Fruit fly (Drosophila melanogaster) S2 (cell line): ENCODE data around the gene Rab40.

ENCODE experiments used
- CG8478 ChIP-seq: fragments of >200 bp; optimal IDR thresholded peaks from 2 replicates; lab custom pipeline; 2018
- CTCF ChIP-seq, 2 experiments: fragments of >200 bp; optimal IDR thresholded peaks; 2 replicates each; lab custom pipeline; 2018

Rab40 gene

dm6 chrX:12431924-12432323 lies 31.0 kb downstream of the Rab40 start, which contains the start of gene Pkcdelta:
Pkcdelta (plus strand) TSS chrX:12432224.
- TF ChIP-seq CG8478 (lab: Kevin White, UChicago) (no peak), CTCF (optimal IDR thresholded peaks at IDR 0.05; lab: Kevin White, UChicago) (no peak)

DNA sequence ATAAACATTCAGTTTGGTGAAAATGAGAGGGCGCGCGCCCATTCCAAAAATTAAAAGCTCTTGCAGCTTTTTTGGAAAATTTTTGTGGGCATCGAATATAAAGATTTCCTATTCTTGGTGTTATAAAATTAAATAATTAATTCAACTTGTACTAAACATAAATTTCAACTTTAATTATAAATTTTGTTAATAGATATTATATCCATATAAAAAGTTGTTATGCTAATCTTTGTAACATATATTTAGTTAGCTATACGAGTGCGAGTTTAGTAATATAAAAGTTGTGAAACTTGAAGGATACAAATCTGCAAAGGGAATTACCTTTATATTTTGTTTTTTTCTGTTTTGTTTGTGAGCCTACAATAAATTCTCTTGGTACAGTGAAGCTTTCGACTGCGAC lies 31.4 kb downstream of the Rab40 start:
- TF ChIP-seq CTCF (optimal IDR thresholded peaks at IDR 0.05; lab: Kevin White, UChicago) (no peak), CG8478 (lab: Kevin White, UChicago) (no peak)
